Fruit fly (Drosophila melanogaster) Kc167 (cell line): Measurements from ENCODE around the gene Dronc.

ENCODE experiments used
- Myc ChIP-seq: fragments of >200 bp; optimal IDR thresholded peaks from 2 replicates; lab custom pipeline; 2017; ENCODE audit warnings: missing external identifiers
- Sin3A ChIP-seq: fragments of >200 bp; optimal IDR thresholded peaks from 2 replicates; lab custom pipeline; 2018; ENCODE audit warnings: missing external identifiers
- h ChIP-seq: fragments of >200 bp; optimal IDR thresholded peaks from 3 replicates; lab custom pipeline; 2018; ENCODE audit warnings: missing external identifiers
- insv ChIP-seq: fragments of >200 bp; optimal IDR thresholded peaks from 3 replicates; lab custom pipeline; 2018; ENCODE audit warnings: missing external identifiers
- psq ChIP-seq: fragments of >200 bp; optimal IDR thresholded peaks from 2 replicates; lab custom pipeline; 2017; ENCODE audit warnings: missing external identifiers
- ttk ChIP-seq: sonication (Bioruptor generic); optimal IDR thresholded peaks from 2 replicates; lab custom pipeline; 2017; ENCODE audit warnings: missing external identifiers

DNA sequence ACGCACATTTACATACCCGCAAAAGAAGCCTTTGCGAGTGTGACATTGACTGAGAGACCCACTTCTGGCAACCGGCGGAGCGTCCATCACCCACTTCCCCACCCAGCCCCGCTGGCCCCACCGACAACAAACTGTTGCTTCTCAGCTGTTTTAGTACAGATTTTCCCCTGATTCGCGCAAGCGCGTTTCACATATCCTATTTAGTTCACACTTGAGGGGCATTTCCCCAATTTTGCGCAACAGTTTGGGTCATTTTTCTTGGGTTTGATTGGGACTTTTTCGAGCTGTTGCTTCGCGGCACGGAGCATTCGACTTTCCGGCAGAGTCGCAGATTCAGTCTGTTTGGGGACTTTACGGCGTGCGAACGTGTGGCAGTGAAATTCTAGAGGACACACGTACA is 41.1 kb upstream of the Dronc start:
- TF ChIP-seq h (lab: Kevin White, UChicago) (no peak), Sin3A (lab: Kevin White, UChicago) (no peak), insv (lab: Kevin White, UChicago) (no peak), Myc (lab: Kevin White, UChicago) (no peak), psq (lab: Kevin White, UChicago) (no peak), ttk (lab: Kevin White, UChicago) (no peak)
